Worm (Caenorhabditis elegans): ENCODE measurements around the gene Y47D7A.18.

Gene Y47D7A.18

DNA sequence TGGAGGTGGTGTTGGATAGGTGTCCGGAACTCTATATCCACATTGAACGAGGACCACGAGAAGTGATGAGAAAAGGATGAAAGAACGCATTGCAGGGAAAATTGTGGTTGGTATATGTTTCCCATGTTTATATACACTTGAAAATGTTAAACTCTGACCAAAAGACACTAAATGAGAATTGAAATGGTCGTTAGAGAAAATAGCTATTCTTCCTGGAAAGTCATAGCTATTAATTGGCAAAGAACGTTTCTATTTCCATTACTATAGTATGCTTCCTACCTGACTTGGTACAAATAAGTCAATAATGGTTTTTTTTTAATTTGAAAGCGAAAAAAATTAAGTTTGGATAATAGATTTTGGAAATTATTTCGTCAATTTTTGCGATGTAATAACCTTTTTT is at the start of gene Y47D7A.18:
Gene Y47D7A.18 (minus strand): TSS at position 101 of the 400 bp plus-strand sequence.
- no peak for TF ChIP-seq B0310.2 (tag; optimal IDR thresholded peaks at IDR 0.05)
- TF ChIP-seq tra-4 (tag; optimal IDR thresholded peaks at IDR 0.05): no peak
- no peak for TF ChIP-seq hmg-4 (GFP tag; optimal IDR thresholded peaks at IDR 0.05)
- no peak for TF ChIP-seq flt-1 (GFP tag; IDR thresholded peaks at IDR 0.05)
- TF ChIP-seq tbx-37 (GFP tag; conservative IDR thresholded peaks at IDR 0.05): no peak
- TF ChIP-seq hnd-1 (tag; optimal IDR thresholded peaks at IDR 0.05): no peak
- TF ChIP-seq ets-7 (tag; optimal IDR thresholded peaks at IDR 0.05): no peak
- no peak for TF ChIP-seq ceh-36 (tag; optimal IDR thresholded peaks at IDR 0.05)
- no peak for TF ChIP-seq hmbx-1 (tag; optimal IDR thresholded peaks at IDR 0.05)
- TF ChIP-seq tbx-11 (GFP tag; IDR thresholded peaks at IDR 0.05): no peak
- TF ChIP-seq ceh-13 (GFP tag; optimal IDR thresholded peaks at IDR 0.05): no peak
- TF ChIP-seq pes-1 (GFP tag; IDR thresholded peaks at IDR 0.05): no peak
- TF ChIP-seq scrt-1 (GFP tag; IDR thresholded peaks at IDR 0.05): no peak
- no peak for TF ChIP-seq aly-1 (tag; optimal IDR thresholded peaks at IDR 0.05)
- TF ChIP-seq sea-1 (GFP tag; conservative IDR thresholded peaks at IDR 0.05): no peak
- TF ChIP-seq ama-1 (optimal IDR thresholded peaks at IDR 0.05): no peak
- TF ChIP-seq F13C5.2 (tag; optimal IDR thresholded peaks at IDR 0.05): no peak

DNA sequence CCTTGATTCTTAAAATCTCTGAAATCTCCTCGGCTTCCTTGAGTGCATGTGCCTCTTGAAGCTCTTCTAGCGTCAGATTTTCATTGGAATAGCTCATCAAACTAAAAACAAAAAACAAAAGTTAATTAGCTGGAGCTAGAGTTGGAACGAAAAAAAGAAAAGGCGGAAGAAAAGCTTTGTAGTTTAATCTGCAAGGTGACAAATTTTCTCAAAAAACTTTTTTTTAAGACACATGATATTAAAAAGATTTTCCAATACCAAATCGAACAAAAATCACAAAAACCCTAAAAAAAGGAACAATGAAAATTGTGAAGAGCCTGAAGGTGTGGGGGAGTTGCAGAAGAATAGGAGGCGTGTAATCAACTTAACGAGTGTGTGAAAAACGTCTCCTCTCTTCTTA is 38.0 kb upstream of the Y47D7A.18 start, which contains the start of gene gnrr-5:
Gene gnrr-5 (minus strand): TSS at position 101 of the 400 bp plus-strand sequence.
- TF ChIP-seq tra-4 (tag; optimal IDR thresholded peaks at IDR 0.05) (no peak), ceh-36 (tag; optimal IDR thresholded peaks at IDR 0.05) (no peak), scrt-1 (GFP tag; IDR thresholded peaks at IDR 0.05) (no peak), ama-1 (optimal IDR thresholded peaks at IDR 0.05) (no peak), sea-1 (GFP tag; conservative IDR thresholded peaks at IDR 0.05) (no peak), hmbx-1 (tag; optimal IDR thresholded peaks at IDR 0.05) (no peak)

DNA sequence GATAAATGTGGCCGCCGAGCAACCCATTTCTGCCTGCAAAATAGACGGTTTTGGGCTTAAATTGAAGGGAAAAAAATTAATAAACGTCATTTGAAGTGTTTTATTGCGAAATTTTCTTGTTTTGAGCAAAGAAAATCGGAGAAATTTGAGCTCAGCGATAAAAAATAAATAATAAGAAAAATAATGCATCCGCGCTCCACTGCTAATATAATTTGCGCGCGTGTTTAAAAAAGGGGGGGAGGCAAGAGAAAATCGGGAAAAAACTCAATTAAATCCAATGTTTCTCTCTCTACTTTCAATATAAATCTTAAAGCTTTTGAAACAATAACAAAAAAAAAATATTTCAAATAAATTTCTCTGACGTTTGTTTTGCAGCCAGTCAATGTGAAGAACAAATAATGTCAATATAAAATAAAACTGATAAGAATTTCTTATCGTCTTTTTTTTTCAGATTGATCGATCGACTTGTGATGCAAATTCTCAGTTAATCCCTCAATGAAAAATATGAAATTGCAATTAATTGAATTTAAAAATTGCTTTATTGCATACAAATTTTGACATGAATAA is 34.0 kb upstream of the Y47D7A.18 start, which contains the start of gene rft-2:
Gene rft-2 (minus strand): TSS at position 41 of the 567 bp plus-strand sequence.
- peak; percentile 59 for TF ChIP-seq F13C5.2 (tag; optimal IDR thresholded peaks at IDR 0.05)
- TF ChIP-seq tbx-11 (GFP tag; IDR thresholded peaks at IDR 0.05): no peak

DNA sequence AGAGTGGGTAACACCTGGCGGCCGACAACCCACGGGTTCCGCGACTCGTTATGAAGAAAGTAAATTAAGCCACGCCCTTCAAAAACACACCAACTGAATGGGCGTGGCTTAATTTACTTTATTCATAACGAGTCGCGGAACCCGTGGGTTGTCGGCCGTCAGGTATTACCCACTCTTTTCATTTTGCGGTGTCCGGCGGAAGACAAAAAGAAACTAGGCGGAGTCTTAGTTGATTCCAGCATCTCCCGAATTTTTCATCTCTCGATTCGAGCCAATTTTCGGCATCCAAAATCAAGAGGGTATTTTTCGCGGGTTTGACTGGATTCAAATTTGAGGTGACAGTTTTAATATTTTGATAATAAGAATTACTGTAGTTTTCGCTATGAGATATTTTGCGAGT is 31.0 kb upstream of the Y47D7A.18 start:
- TF ChIP-seq flt-1 (GFP tag; IDR thresholded peaks at IDR 0.05): no peak

DNA sequence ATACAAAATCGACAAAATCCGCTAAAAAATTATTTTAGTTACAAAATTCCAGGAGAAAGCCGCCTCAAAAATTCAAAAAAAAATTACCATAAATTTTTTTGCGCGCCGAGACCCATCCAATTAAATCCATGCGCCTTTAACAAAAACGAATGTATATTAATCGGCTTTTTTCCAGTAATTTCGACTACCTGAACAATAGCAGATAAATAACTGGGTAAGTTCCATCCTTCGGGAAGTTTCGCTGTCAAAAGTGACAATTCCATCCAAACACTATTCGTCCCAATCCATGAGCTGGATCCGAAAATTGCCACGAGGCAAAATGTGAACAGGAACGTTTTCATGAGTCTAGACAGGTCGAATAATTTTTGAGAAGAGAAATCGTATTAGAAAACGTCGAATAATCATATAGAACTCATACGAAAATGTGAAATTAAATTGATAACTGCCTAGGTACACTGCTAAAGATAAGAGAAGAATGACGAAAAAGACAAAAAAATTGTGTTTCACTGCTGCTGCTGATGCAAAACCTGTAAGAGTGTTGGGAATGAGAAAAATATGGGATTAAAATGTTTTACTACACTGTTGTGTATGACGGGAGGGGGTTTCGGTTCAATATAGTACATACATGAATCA is 26.3 kb upstream of the Y47D7A.18 start, which contains the start of gene rft-1:
Gene rft-1 (minus strand): TSS at position 475 of the 633 bp plus-strand sequence.
- TF ChIP-seq pes-1 (GFP tag; IDR thresholded peaks at IDR 0.05) (no peak), flt-1 (GFP tag; IDR thresholded peaks at IDR 0.05) (no peak), scrt-1 (GFP tag; IDR thresholded peaks at IDR 0.05) (no peak), ceh-13 (GFP tag; optimal IDR thresholded peaks at IDR 0.05) (no peak), hnd-1 (tag; optimal IDR thresholded peaks at IDR 0.05) (no peak), aly-1 (tag; optimal IDR thresholded peaks at IDR 0.05) (no peak), tbx-11 (GFP tag; IDR thresholded peaks at IDR 0.05) (no peak), hmg-4 (GFP tag; optimal IDR thresholded peaks at IDR 0.05) (no peak), ceh-36 (tag; optimal IDR thresholded peaks at IDR 0.05) (no peak), F13C5.2 (tag; optimal IDR thresholded peaks at IDR 0.05) (no peak), hmbx-1 (tag; optimal IDR thresholded peaks at IDR 0.05) (no peak), B0310.2 (tag; optimal IDR thresholded peaks at IDR 0.05) (no peak), ets-7 (tag; optimal IDR thresholded peaks at IDR 0.05) (no peak), tbx-37 (GFP tag; conservative IDR thresholded peaks at IDR 0.05) (no peak), tra-4 (tag; optimal IDR thresholded peaks at IDR 0.05) (no peak), ama-1 (optimal IDR thresholded peaks at IDR 0.05) (no peak), sea-1 (GFP tag; conservative IDR thresholded peaks at IDR 0.05) (no peak)

DNA sequence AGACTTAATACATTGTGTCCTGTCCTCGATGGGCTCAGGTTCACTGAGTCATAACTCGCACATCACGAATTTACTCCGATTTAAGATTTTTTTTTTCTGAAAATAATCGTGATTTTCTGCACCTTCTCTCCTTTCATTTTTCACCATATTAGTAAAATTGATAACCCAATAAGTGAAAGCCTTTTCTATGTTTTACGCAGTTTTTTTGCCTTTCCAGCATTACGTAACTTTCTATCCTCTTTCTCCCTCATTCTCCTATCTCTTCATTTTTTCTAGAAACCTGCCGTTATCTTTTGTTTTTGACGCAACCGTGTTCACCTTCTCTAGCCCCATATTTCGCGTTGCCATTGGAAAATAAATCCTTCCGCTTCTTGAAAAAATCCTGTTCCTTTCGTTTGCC is 20.6 kb upstream of the Y47D7A.18 start:
- TF ChIP-seq ets-7 (tag; optimal IDR thresholded peaks at IDR 0.05) (no peak), flt-1 (GFP tag; IDR thresholded peaks at IDR 0.05) (no peak), hnd-1 (tag; optimal IDR thresholded peaks at IDR 0.05) (no peak), hmbx-1 (tag; optimal IDR thresholded peaks at IDR 0.05) (no peak), aly-1 (tag; optimal IDR thresholded peaks at IDR 0.05) (no peak), B0310.2 (tag; optimal IDR thresholded peaks at IDR 0.05) (no peak), tbx-11 (GFP tag; IDR thresholded peaks at IDR 0.05) (no peak), pes-1 (GFP tag; IDR thresholded peaks at IDR 0.05) (no peak), scrt-1 (GFP tag; IDR thresholded peaks at IDR 0.05) (no peak), ceh-13 (GFP tag; optimal IDR thresholded peaks at IDR 0.05) (no peak), ceh-36 (tag; optimal IDR thresholded peaks at IDR 0.05) (no peak)

DNA sequence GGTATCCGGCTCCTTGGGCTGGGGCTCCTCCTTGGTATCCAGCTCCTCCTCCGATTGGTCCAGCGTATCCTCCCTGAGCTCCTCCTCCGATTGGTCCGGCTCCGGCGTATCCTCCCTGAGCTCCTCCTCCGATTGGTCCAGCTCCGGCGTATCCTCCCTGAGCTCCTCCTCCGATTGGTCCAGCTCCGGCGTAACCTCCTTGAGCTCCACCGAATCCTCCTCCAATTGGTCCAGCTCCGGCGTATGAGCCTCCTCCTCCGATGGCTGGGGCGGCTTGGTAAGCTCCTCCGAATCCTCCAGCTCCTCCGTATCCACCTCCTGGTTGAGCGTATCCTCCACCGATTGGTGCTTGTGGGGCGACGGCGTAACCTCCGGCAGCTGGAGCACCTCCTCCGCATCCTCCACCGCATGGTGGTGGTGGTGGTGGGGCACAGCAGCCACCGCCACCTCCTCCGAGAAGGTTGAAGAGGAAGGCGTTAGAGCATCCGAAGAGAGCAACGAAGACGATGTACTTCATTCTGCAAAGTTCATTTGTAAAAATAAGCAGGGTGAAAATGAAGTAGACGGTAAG is 18.9 kb upstream of the Y47D7A.18 start, which contains the start of gene Y47D7A.13:
Gene Y47D7A.13 (minus strand): TSS at position 517 of the 571 bp plus-strand sequence.
- TF ChIP-seq tbx-37 (GFP tag; conservative IDR thresholded peaks at IDR 0.05) (no peak), ets-7 (tag; optimal IDR thresholded peaks at IDR 0.05) (no peak), hmbx-1 (tag; optimal IDR thresholded peaks at IDR 0.05) (no peak), aly-1 (tag; optimal IDR thresholded peaks at IDR 0.05) (no peak), F13C5.2 (tag; optimal IDR thresholded peaks at IDR 0.05) (no peak), ceh-13 (GFP tag; optimal IDR thresholded peaks at IDR 0.05) (no peak), ceh-36 (tag; optimal IDR thresholded peaks at IDR 0.05) (no peak), pes-1 (GFP tag; IDR thresholded peaks at IDR 0.05) (no peak), B0310.2 (tag; optimal IDR thresholded peaks at IDR 0.05) (no peak), flt-1 (GFP tag; IDR thresholded peaks at IDR 0.05) (no peak), hnd-1 (tag; optimal IDR thresholded peaks at IDR 0.05) (no peak), ama-1 (optimal IDR thresholded peaks at IDR 0.05) (no peak), scrt-1 (GFP tag; IDR thresholded peaks at IDR 0.05) (no peak), tbx-11 (GFP tag; IDR thresholded peaks at IDR 0.05) (no peak), sea-1 (GFP tag; conservative IDR thresholded peaks at IDR 0.05) (no peak), tra-4 (tag; optimal IDR thresholded peaks at IDR 0.05) (no peak), hmg-4 (GFP tag; optimal IDR thresholded peaks at IDR 0.05) (no peak)
